Fruit fly (Drosophila melanogaster): Measurements from ENCODE around the gene aqz.
A peak's percentile ranks its signal among the peaks of the same experiment; 100 is the strongest.

DNA sequence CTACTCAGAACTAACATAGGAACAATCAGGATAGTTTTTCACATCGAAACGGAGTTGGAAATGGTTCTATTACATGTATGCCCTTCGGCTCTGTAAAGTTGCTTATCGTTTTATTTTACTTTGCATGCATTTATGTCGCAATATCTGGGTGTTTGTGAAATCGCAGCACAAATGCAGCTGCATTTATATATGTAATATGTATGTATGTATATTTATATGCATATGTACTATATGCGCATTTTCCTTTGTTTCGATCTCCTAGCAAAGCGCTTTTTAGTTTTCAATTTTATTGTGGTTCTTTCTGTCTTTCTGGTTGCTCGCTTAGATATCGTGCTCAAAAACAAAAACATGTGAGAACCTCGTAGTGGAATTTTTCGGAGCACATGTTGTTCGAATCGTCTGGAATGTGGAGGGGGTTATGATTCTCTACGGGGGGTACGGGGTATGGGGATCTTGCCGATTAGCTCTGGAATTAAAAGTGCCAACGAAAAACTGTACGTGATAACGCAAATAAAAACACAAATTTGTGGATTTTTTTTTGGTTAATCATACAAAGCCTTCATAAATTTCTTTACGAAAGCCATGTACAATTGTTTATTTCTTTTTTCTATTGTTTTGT lies 6.3 kb downstream of the aqz start:
- TF ChIP-seq toe (GFP tag; optimal IDR thresholded peaks at IDR 0.05) (no peak), cic (GFP tag; optimal IDR thresholded peaks at IDR 0.05) (peak; percentile 20), cnc (optimal IDR thresholded peaks at IDR 0.05) (no peak), CG1620 (GFP tag; optimal IDR thresholded peaks at IDR 0.05) (no peak)

Data from whole organism, adult.